Worm (Caenorhabditis elegans): ENCODE measurements around the gene str-112.
A peak's percentile ranks its signal among the peaks of the same experiment; 100 is the strongest.

str-112 gene

ce11 chrV:7153046-7153445 is 14.8 kb upstream of the str-112 start, which contains the start of gene fat-7:
Gene fat-7 (minus strand): TSS chrV:7153146.
- TF ChIP-seq efl-1 (optimal IDR thresholded peaks at IDR 0.05) = no peak
- TF ChIP-seq efl-1 (GFP tag; optimal IDR thresholded peaks at IDR 0.05 in 1 of 2) = peak in 1 of 2 experiments; percentile 30
- TF ChIP-seq ceh-90 (tag; optimal IDR thresholded peaks at IDR 0.05) = no peak
- TF ChIP-seq lir-3 (tag; optimal IDR thresholded peaks at IDR 0.05; ENCODE audit: poor library complexity) = no peak

- TF ChIP-seq lin-14 (GFP tag; optimal IDR thresholded peaks at IDR 0.05) = no peak
- no peak for TF ChIP-seq pqm-1 (tag; optimal IDR thresholded peaks at IDR 0.05)
- no peak for TF ChIP-seq C16A3.4 (tag; optimal IDR thresholded peaks at IDR 0.05)
- TF ChIP-seq rnt-1 (tag; optimal IDR thresholded peaks at IDR 0.05) = no peak
- TF ChIP-seq tlp-1 (tag; optimal IDR thresholded peaks at IDR 0.05) = peak; percentile 76
- peak; percentile 20 for TF ChIP-seq nhr-20 (tag; optimal IDR thresholded peaks at IDR 0.05)
- TF ChIP-seq ceh-90 (tag; optimal IDR thresholded peaks at IDR 0.05) = no peak
- TF ChIP-seq ztf-4 (tag; optimal IDR thresholded peaks at IDR 0.05) = no peak
- TF ChIP-seq elt-3 (tag; optimal IDR thresholded peaks at IDR 0.05) = peak in 4 of 6 experiments; percentile 4 to 77 (median 42)
- TF ChIP-seq mab-9 (GFP tag; IDR thresholded peaks at IDR 0.05) = no peak
- TF ChIP-seq nhr-77 (tag; optimal IDR thresholded peaks at IDR 0.05) = no peak
- TF ChIP-seq elt-2 (tag; optimal IDR thresholded peaks at IDR 0.05) = peak; percentile 87
Observed at ce11 chrV:7150570-7150969, 12.3 kb upstream of the str-112 start, which contains the start of gene F10D2.8. Gene F10D2.8 (minus strand): TSS chrV:7150714.

ce11 chrV:7147370-7147769 is 9.2 kb upstream of the str-112 start, which contains the start of gene ugt-38:
Gene ugt-38 (minus strand): TSS chrV:7147470.
- no peak for TF ChIP-seq irx-1 (tag; optimal IDR thresholded peaks at IDR 0.05)
- no peak for TF ChIP-seq pqm-1 (tag; optimal IDR thresholded peaks at IDR 0.05)
- no peak for TF ChIP-seq aha-1 (tag; optimal IDR thresholded peaks at IDR 0.05)
- no peak for TF ChIP-seq fkh-8 (tag; optimal IDR thresholded peaks at IDR 0.05)
- TF ChIP-seq rnt-1 (tag; optimal IDR thresholded peaks at IDR 0.05) = no peak
- TF ChIP-seq nhr-84 (tag; optimal IDR thresholded peaks at IDR 0.05) = no peak
- no peak for TF ChIP-seq ets-5 (GFP tag; IDR thresholded peaks at IDR 0.05)
- no peak for TF ChIP-seq mdl-1 (tag; optimal IDR thresholded peaks at IDR 0.05)
- no peak for TF ChIP-seq F16B12.6 (tag; optimal IDR thresholded peaks at IDR 0.05)
- no peak for TF ChIP-seq snpc-4 (tag; optimal IDR thresholded peaks at IDR 0.05)
- TF ChIP-seq nhr-77 (tag; optimal IDR thresholded peaks at IDR 0.05) = no peak

ce11 chrV:7145250-7145850 is 7.1 kb upstream of the str-112 start, which contains the start of gene ugt-37:
Gene ugt-37 (minus strand): TSS chrV:7145318.
- TF ChIP-seq blmp-1 (tag; optimal IDR thresholded peaks at IDR 0.05) = no peak
- peak; percentile 14 for TF ChIP-seq elt-2 (tag; optimal IDR thresholded peaks at IDR 0.05)
- no peak for TF ChIP-seq efl-1 (optimal IDR thresholded peaks at IDR 0.05)
- peak in 1 of 2 experiments; percentile 22 for TF ChIP-seq efl-1 (GFP tag; optimal IDR thresholded peaks at IDR 0.05 in 1 of 2)
- no peak for TF ChIP-seq irx-1 (tag; optimal IDR thresholded peaks at IDR 0.05)

- TF ChIP-seq lin-15B (tag; optimal IDR thresholded peaks at IDR 0.05) = no peak
- peak; percentile 83 for TF ChIP-seq snpc-4 (tag; optimal IDR thresholded peaks at IDR 0.05)
- no peak for TF ChIP-seq unc-62 (GFP tag; optimal IDR thresholded peaks at IDR 0.05)
- no peak for TF ChIP-seq ztf-11 (tag; optimal IDR thresholded peaks at IDR 0.05)
- TF ChIP-seq grh-1 (GFP tag; IDR thresholded peaks at IDR 0.05) = 0 out of 2 replicates have a peak, but pooled peaks have one; percentile 8
- no peak for TF ChIP-seq egl-13 (tag; optimal IDR thresholded peaks at IDR 0.05)
- peak; percentile 24 for TF ChIP-seq elt-2 (tag; optimal IDR thresholded peaks at IDR 0.05)
Observed at ce11 chrV:7142661-7143060, 4.4 kb upstream of the str-112 start.

ce11 chrV:7141864-7142263 is 3.6 kb upstream of the str-112 start, which contains the start of gene ugt-40:
Gene ugt-40 (minus strand): TSS chrV:7141964.
- TF ChIP-seq pag-3 (tag; optimal IDR thresholded peaks at IDR 0.05; ENCODE audit: borderline replicate concordance, insufficient read depth) (no peak), mef-2 (tag; optimal IDR thresholded peaks at IDR 0.05) (no peak), isw-1 (GFP tag; IDR thresholded peaks at IDR 0.05) (no peak), swsn-7 (tag; optimal IDR thresholded peaks at IDR 0.05) (no peak), zip-4 (GFP tag; optimal IDR thresholded peaks at IDR 0.05) (no peak), vab-15 (tag; optimal IDR thresholded peaks at IDR 0.05) (no peak), hlh-4 (tag; optimal IDR thresholded peaks at IDR 0.05) (no peak), ceh-82 (tag; optimal IDR thresholded peaks at IDR 0.05) (no peak), nhr-90 (tag; optimal IDR thresholded peaks at IDR 0.05; ENCODE audit: poor library complexity) (no peak)

Data from whole organism, L1 larva.